Worm (Caenorhabditis elegans): ENCODE results near the gene paqr-3.

- TF ChIP-seq nhr-11 (tag; optimal IDR thresholded peaks at IDR 0.05) = no peak
- TF ChIP-seq lin-11 (tag; optimal IDR thresholded peaks at IDR 0.05) = no peak
These were observed 45.7 kb downstream of the paqr-3 start, which contains the start of gene Y67A10A.2 for ce11 chrIV:14337757-14338156.
